Fruit fly (Drosophila melanogaster) whole organism, embryonic: ENCODE data around the gene gpp.

ENCODE experiments used
- ATbp ChIP-seq: fragments of 200-800 bp; sonication (Bioruptor generic); optimal IDR thresholded peaks from 2 replicates; lab custom pipeline; 2017; ENCODE audit warnings: missing biosample characterization, mild to moderate bottlenecking, missing genetic modification characterization, missing genetic modification reagents
- B-H1 ChIP-seq: fragments of 200-800 bp; sonication (Bioruptor generic); IDR thresholded peaks from 3 replicates; pipeline ENCODE4 v1.3.6; 2022; ENCODE audit warnings: missing biosample characterization, missing genetic modification characterization
- Blimp-1 ChIP-seq: fragments of 200-800 bp; sonication (Bioruptor generic); optimal IDR thresholded peaks from 3 replicates; lab custom pipeline; 2018; ENCODE audit warnings: missing biosample characterization, missing genetic modification characterization, mild to moderate bottlenecking, moderate library complexity, missing genetic modification reagents
- CG10565 ChIP-seq: fragments of 200-800 bp; sonication (Bioruptor generic); optimal IDR thresholded peaks from 3 replicates; lab custom pipeline; 2016; ENCODE audit warnings: missing biosample characterization, mild to moderate bottlenecking, missing genetic modification characterization
- CG11085 ChIP-seq: fragments of 200-800 bp; sonication (Bioruptor generic); IDR thresholded peaks from 2 replicates; pipeline ENCODE4 v1.3.6; 2022; ENCODE audit warnings: missing biosample characterization, missing genetic modification characterization
- CG11456 ChIP-seq: fragments of 200-800 bp; sonication (Bioruptor generic); IDR thresholded peaks from 3 replicates; pipeline ENCODE4 v1.3.6; 2022; ENCODE audit warnings: missing biosample characterization, missing genetic modification characterization
- CG11723 ChIP-seq: fragments of 200-800 bp; sonication (Bioruptor generic); optimal IDR thresholded peaks from 2 replicates; lab custom pipeline; 2017; ENCODE audit warnings: missing biosample characterization, mild to moderate bottlenecking, missing genetic modification characterization
- CG13287 ChIP-seq: fragments of 200-800 bp; sonication (Bioruptor generic); IDR thresholded peaks from 2 replicates; pipeline ENCODE4 v1.3.6; 2022; ENCODE audit warnings: missing biosample characterization, missing genetic modification characterization; ENCODE audit not compliant: partially characterized antibody
- CG14014 ChIP-seq: fragments of 200-800 bp; sonication (Bioruptor generic); IDR thresholded peaks from 2 replicates; pipeline ENCODE4 v1.3.6; 2022; ENCODE audit warnings: missing biosample characterization, missing genetic modification characterization
- CG15073 ChIP-seq: fragments of 200-800 bp; sonication (Bioruptor generic); optimal IDR thresholded peaks from 2 replicates; lab custom pipeline; 2016; ENCODE audit warnings: missing biosample characterization, missing genetic modification characterization
- CG1647 ChIP-seq: fragments of 200-800 bp; sonication (Bioruptor generic); optimal IDR thresholded peaks from 3 replicates; lab custom pipeline; 2016; ENCODE audit warnings: missing biosample characterization, missing genetic modification characterization
- CG16813 ChIP-seq: fragments of 200-800 bp; sonication (Bioruptor generic); IDR thresholded peaks from 3 replicates; pipeline ENCODE4 v1.3.6; 2022; ENCODE audit warnings: missing biosample characterization, missing genetic modification characterization; ENCODE audit not compliant: partially characterized antibody
- CG2129 ChIP-seq: fragments of 200-800 bp; sonication (Bioruptor generic); IDR thresholded peaks from 2 replicates; pipeline ENCODE4 v1.3.6; 2022; ENCODE audit warnings: missing biosample characterization, missing genetic modification characterization; ENCODE audit not compliant: partially characterized antibody
- CG2678 ChIP-seq: fragments of 200-800 bp; sonication (Bioruptor generic); optimal IDR thresholded peaks from 3 replicates; lab custom pipeline; 2019; ENCODE audit warnings: missing biosample characterization, mild to moderate bottlenecking, missing genetic modification characterization, moderate library complexity
- CG2875 ChIP-seq: fragments of 200-800 bp; sonication (Bioruptor generic); optimal IDR thresholded peaks from 2 replicates; lab custom pipeline; 2017; ENCODE audit warnings: missing biosample characterization, mild to moderate bottlenecking, missing genetic modification characterization, missing genetic modification reagents
- CG3065 ChIP-seq: fragments of 200-800 bp; sonication (Bioruptor generic); optimal IDR thresholded peaks from 2 replicates; lab custom pipeline; 2016; ENCODE audit warnings: missing biosample characterization, missing genetic modification characterization
- CG3163 ChIP-seq: fragments of 200-800 bp; sonication (Bioruptor generic); optimal IDR thresholded peaks from 3 replicates; lab custom pipeline; 2016; ENCODE audit warnings: missing biosample characterization, missing genetic modification characterization
- CG34224 ChIP-seq: fragments of 200-800 bp; sonication (Bioruptor generic); IDR thresholded peaks from 3 replicates; pipeline ENCODE4 v1.3.6; 2022; ENCODE audit warnings: missing biosample characterization, missing genetic modification characterization; ENCODE audit not compliant: partially characterized antibody
- CG3726 ChIP-seq: fragments of 200-800 bp; sonication (Bioruptor generic); IDR thresholded peaks from 3 replicates; pipeline ENCODE4, ENCODE4 v1.3.6; 2022; ENCODE audit warnings: missing biosample characterization, missing genetic modification characterization
- CG3838 ChIP-seq: fragments of 200-800 bp; sonication (Bioruptor generic); optimal IDR thresholded peaks from 3 replicates; lab custom pipeline; 2016; ENCODE audit warnings: missing biosample characterization, missing genetic modification characterization
- CG5180 ChIP-seq: fragments of 200-800 bp; sonication (Bioruptor generic); optimal IDR thresholded peaks from 3 replicates; lab custom pipeline; 2017; ENCODE audit warnings: missing biosample characterization, missing genetic modification characterization, mild to moderate bottlenecking, moderate library complexity, missing genetic modification reagents
- CG5953 ChIP-seq: fragments of 200-800 bp; sonication (Bioruptor generic); IDR thresholded peaks from 2 replicates; pipeline ENCODE4 v1.3.6; 2022; ENCODE audit warnings: missing biosample characterization, missing genetic modification characterization
- CG8089 ChIP-seq: fragments of 200-800 bp; sonication (Bioruptor generic); optimal IDR thresholded peaks from 3 replicates; lab custom pipeline; 2016; ENCODE audit warnings: missing biosample characterization, missing genetic modification characterization
- CG8359 ChIP-seq: fragments of 200-800 bp; sonication (Bioruptor generic); optimal IDR thresholded peaks from 2 replicates; lab custom pipeline; 2017; ENCODE audit warnings: missing biosample characterization, mild to moderate bottlenecking, missing genetic modification characterization, borderline replicate concordance
- D ChIP-seq, 2 experiments: fragments of 200-800 bp in 1 of 2; fragments of >200 bp in 1 of 2; sonication (Bioruptor generic) in 1 of 2; optimal IDR thresholded peaks; 2 replicates in 1 of 2; 3 replicates in 1 of 2; lab custom pipeline; 2017; ENCODE audit warnings: mild to moderate bottlenecking in 1 of 2, missing biosample characterization in 1 of 2, missing genetic modification characterization in 1 of 2, missing genetic modification reagents in 1 of 2
- Fer3 ChIP-seq: fragments of 200-800 bp; sonication (Bioruptor generic); optimal IDR thresholded peaks from 2 replicates; lab custom pipeline; 2018; ENCODE audit warnings: missing biosample characterization, mild to moderate bottlenecking, missing genetic modification characterization, moderate library complexity
- Hr3 ChIP-seq: fragments of 200-800 bp; sonication (Bioruptor generic); optimal IDR thresholded peaks from 3 replicates; lab custom pipeline; 2016; ENCODE audit warnings: missing biosample characterization, missing genetic modification characterization
- Nf-YA ChIP-seq: fragments of 200-800 bp; sonication (Bioruptor generic); IDR thresholded peaks from 2 replicates; pipeline ENCODE4 v1.3.6; 2022; ENCODE audit warnings: missing biosample characterization, missing genetic modification characterization
- aop ChIP-seq: fragments of 200-800 bp; sonication (Bioruptor generic); IDR thresholded peaks from 2 replicates; pipeline ENCODE4 v1.3.6; 2022; ENCODE audit warnings: missing biosample characterization, missing genetic modification characterization
- ash1 ChIP-seq: fragments of 200-800 bp; sonication (Bioruptor generic); optimal IDR thresholded peaks from 2 replicates; lab custom pipeline; 2018; ENCODE audit warnings: missing biosample characterization, mild to moderate bottlenecking, missing genetic modification characterization
- bigmax ChIP-seq: fragments of 200-800 bp; sonication (Bioruptor generic); optimal IDR thresholded peaks from 2 replicates; lab custom pipeline; 2018; ENCODE audit warnings: missing biosample characterization, mild to moderate bottlenecking, missing genetic modification characterization
- bsh ChIP-seq, 2 experiments: fragments of 200-800 bp; sonication (Bioruptor generic); optimal IDR thresholded peaks; 2 replicates each; lab custom pipeline; 2017 to 2018; ENCODE audit warnings: mild to moderate bottlenecking in 2 of 2, missing biosample characterization in 2 of 2, missing genetic modification characterization in 2 of 2, moderate library complexity in 1 of 2
- danr ChIP-seq: fragments of 200-800 bp; sonication (Bioruptor generic); IDR thresholded peaks from 2 replicates; pipeline ENCODE4 v1.3.6; 2022; ENCODE audit warnings: missing biosample characterization, missing genetic modification characterization
- dm ChIP-seq: fragments of 200-800 bp; sonication (Bioruptor generic); optimal IDR thresholded peaks from 3 replicates; lab custom pipeline; 2016; ENCODE audit warnings: missing biosample characterization, missing genetic modification characterization
- dmrt99B ChIP-seq: fragments of 200-800 bp; sonication (Bioruptor generic); optimal IDR thresholded peaks from 2 replicates; lab custom pipeline; 2018; ENCODE audit warnings: missing biosample characterization, mild to moderate bottlenecking, missing genetic modification characterization, moderate library complexity
- dpn ChIP-seq, 2 experiments: fragments of 200-800 bp; sonication (Bioruptor generic); optimal IDR thresholded peaks; 3 replicates each; lab custom pipeline; 2016; ENCODE audit warnings: missing biosample characterization in 2 of 2, missing genetic modification characterization in 2 of 2
- fu2 ChIP-seq: fragments of 200-800 bp; sonication (Bioruptor generic); optimal IDR thresholded peaks from 2 replicates; lab custom pipeline; 2016; ENCODE audit warnings: missing biosample characterization, missing genetic modification characterization
- gce ChIP-seq: fragments of 200-800 bp; sonication (Bioruptor generic); IDR thresholded peaks from 3 replicates; pipeline ENCODE4 v1.3.6; 2022; ENCODE audit warnings: missing biosample characterization, missing genetic modification characterization
- gcm2 ChIP-seq: fragments of 200-800 bp; sonication (Bioruptor generic); optimal IDR thresholded peaks from 2 replicates; lab custom pipeline; 2016; ENCODE audit warnings: missing biosample characterization, missing genetic modification characterization
- hth ChIP-seq: fragments of >200 bp; optimal IDR thresholded peaks from 2 replicates; lab custom pipeline; 2017; ENCODE audit warnings: inconsistent platforms
- ken ChIP-seq: fragments of 200-800 bp; sonication (Bioruptor generic); IDR thresholded peaks from 3 replicates; pipeline ENCODE4 v1.3.6; 2022; ENCODE audit warnings: missing biosample characterization, missing genetic modification characterization
- kni ChIP-seq: fragments of 200-800 bp; sonication (Bioruptor generic); optimal IDR thresholded peaks from 3 replicates; lab custom pipeline; 2017; ENCODE audit warnings: mild to moderate bottlenecking, missing biosample characterization, missing genetic modification reagents, missing genetic modification characterization
- nmo ChIP-seq: fragments of 200-800 bp; sonication (Bioruptor generic); optimal IDR thresholded peaks from 2 replicates; lab custom pipeline; 2018; ENCODE audit warnings: missing biosample characterization, mild to moderate bottlenecking, missing genetic modification characterization, moderate library complexity
- rib ChIP-seq: fragments of 200-800 bp; sonication (Bioruptor generic); IDR thresholded peaks from 2 replicates; pipeline ENCODE4 v1.3.6; 2022; ENCODE audit warnings: missing biosample characterization, missing genetic modification characterization
- scrt ChIP-seq: fragments of 200-800 bp; sonication (Bioruptor generic); optimal IDR thresholded peaks from 2 replicates; lab custom pipeline; 2018; ENCODE audit warnings: missing biosample characterization, mild to moderate bottlenecking, missing genetic modification characterization, moderate library complexity
- sob ChIP-seq: fragments of 200-800 bp; sonication (Bioruptor generic); IDR thresholded peaks from 2 replicates; pipeline ENCODE4 v1.3.6; 2022; ENCODE audit warnings: missing biosample characterization, missing genetic modification characterization
- stc ChIP-seq: fragments of 200-800 bp; sonication (Bioruptor generic); IDR thresholded peaks from 2 replicates; pipeline ENCODE4 v1.3.6; 2022; ENCODE audit warnings: missing biosample characterization, missing genetic modification characterization
- tio ChIP-seq: fragments of 200-800 bp; sonication (Bioruptor generic); optimal IDR thresholded peaks from 2 replicates; lab custom pipeline; 2017; ENCODE audit warnings: missing biosample characterization, missing genetic modification characterization, inconsistent platforms
- wek ChIP-seq: fragments of 200-800 bp; sonication (Bioruptor generic); optimal IDR thresholded peaks from 3 replicates; lab custom pipeline; 2018; ENCODE audit warnings: missing biosample characterization, mild to moderate bottlenecking, missing genetic modification characterization, moderate library complexity

gpp gene

dm6 chr3R:6423984-6424602 is 17.4 kb downstream of the gpp start (continued):
- TF ChIP-seq fu2 (GFP tag; lab: Kevin White, UChicago), result peak; percentile 90
- TF ChIP-seq CG10565, result no peak
- TF ChIP-seq Blimp-1 (GFP tag; lab: Kevin White, UChicago), result peak; percentile 86
- peak; percentile 89 for TF ChIP-seq nmo (GFP tag; lab: Kevin White, UChicago)
- peak; percentile 79 for TF ChIP-seq tio (GFP tag; lab: Kevin White, UChicago)
- peak; percentile 78 for TF ChIP-seq Nf-YA (GFP tag; lab: Robert Waterston, UW)
- peak; percentile 84 for TF ChIP-seq dm (GFP tag; lab: Kevin White, UChicago)
- peak; percentile 86 for TF ChIP-seq scrt (GFP tag; lab: Kevin White, UChicago)
- TF ChIP-seq gce (GFP tag; lab: Robert Waterston, UW), result peak; percentile 91
- TF ChIP-seq CG14014 (GFP tag; lab: Robert Waterston, UW), result peak; percentile 91
- TF ChIP-seq aop, result peak; percentile 69
- TF ChIP-seq dpn (GFP tag; optimal IDR thresholded peaks at IDR 0.05; lab: Kevin White, UChicago), result peak; percentile 90 to 96
- TF ChIP-seq CG2678, result peak; percentile 94
- no peak for TF ChIP-seq CG16813
- peak; percentile 91 for TF ChIP-seq stc (GFP tag; lab: Robert Waterston, UW)
- TF ChIP-seq ash1 (GFP tag; lab: Kevin White, UChicago), result peak; percentile 31
- peak; percentile 81 for TF ChIP-seq CG11723
- TF ChIP-seq D (optimal IDR thresholded peaks at IDR 0.05; lab: Kevin White, UChicago), result no peak
- peak; percentile 79 for TF ChIP-seq D (GFP tag; optimal IDR thresholded peaks at IDR 0.05; lab: Kevin White, UChicago)
- TF ChIP-seq CG11085 (GFP tag; lab: Robert Waterston, UW), result peak; percentile 65; the same call in 1 of the 2 replicates
- peak; percentile 73 for TF ChIP-seq rib (GFP tag; lab: Robert Waterston, UW)
- TF ChIP-seq CG11456, result peak; percentile 87
- TF ChIP-seq kni (GFP tag; lab: Kevin White, UChicago), result peak; percentile 81
- peak; percentile 85 for TF ChIP-seq gcm2 (GFP tag; lab: Kevin White, UChicago)
- peak; percentile 90 for TF ChIP-seq sob (GFP tag; lab: Robert Waterston, UW)
- TF ChIP-seq wek (GFP tag; lab: Kevin White, UChicago), result peak; percentile 81
- peak; percentile 84; the same call in 1 of the 3 replicates for TF ChIP-seq CG3726 (GFP tag; lab: Robert Waterston, UW)
- peak; percentile 84 for TF ChIP-seq CG1647
- TF ChIP-seq CG8359 (GFP tag; lab: Kevin White, UChicago), result peak; percentile 76
- TF ChIP-seq Fer3, result peak; percentile 90
- no peak for TF ChIP-seq CG34224 (GFP tag; lab: Robert Waterston, UW)
- no peak for TF ChIP-seq hth (lab: Kevin White, UChicago)
- no peak for TF ChIP-seq CG3838
- peak; percentile 70 for TF ChIP-seq CG5180
- TF ChIP-seq bsh (GFP tag; optimal IDR thresholded peaks at IDR 0.05; lab: Kevin White, UChicago), result peak; percentile 90 to 94
- TF ChIP-seq CG2129, result no peak
- peak; percentile 88 for TF ChIP-seq ATbp (GFP tag; lab: Kevin White, UChicago)
- TF ChIP-seq CG5953 (GFP tag; lab: Robert Waterston, UW), result peak; percentile 78
- TF ChIP-seq Hr3 (GFP tag; lab: Kevin White, UChicago), result peak; percentile 84
- TF ChIP-seq CG2875, result peak; percentile 89
- no peak for TF ChIP-seq CG13287
- TF ChIP-seq ken (GFP tag; lab: Robert Waterston, UW), result peak; percentile 87
- peak; percentile 90 for TF ChIP-seq dmrt99B
- TF ChIP-seq CG3065, result peak; percentile 63
- peak; percentile 92 for TF ChIP-seq CG8089 (GFP tag; lab: Kevin White, UChicago)
- TF ChIP-seq bigmax (GFP tag; lab: Kevin White, UChicago), result peak; percentile 24
- TF ChIP-seq CG15073, result peak; percentile 52
- TF ChIP-seq danr (GFP tag; lab: Robert Waterston, UW), result peak; percentile 80
- TF ChIP-seq B-H1 (GFP tag; lab: Robert Waterston, UW), result peak; percentile 79
- peak; percentile 86 for TF ChIP-seq CG3163 (GFP tag; lab: Kevin White, UChicago)
